Fruit fly (Drosophila melanogaster): Measurements from ENCODE around the gene CG11307.

CG11307 gene

DNA sequence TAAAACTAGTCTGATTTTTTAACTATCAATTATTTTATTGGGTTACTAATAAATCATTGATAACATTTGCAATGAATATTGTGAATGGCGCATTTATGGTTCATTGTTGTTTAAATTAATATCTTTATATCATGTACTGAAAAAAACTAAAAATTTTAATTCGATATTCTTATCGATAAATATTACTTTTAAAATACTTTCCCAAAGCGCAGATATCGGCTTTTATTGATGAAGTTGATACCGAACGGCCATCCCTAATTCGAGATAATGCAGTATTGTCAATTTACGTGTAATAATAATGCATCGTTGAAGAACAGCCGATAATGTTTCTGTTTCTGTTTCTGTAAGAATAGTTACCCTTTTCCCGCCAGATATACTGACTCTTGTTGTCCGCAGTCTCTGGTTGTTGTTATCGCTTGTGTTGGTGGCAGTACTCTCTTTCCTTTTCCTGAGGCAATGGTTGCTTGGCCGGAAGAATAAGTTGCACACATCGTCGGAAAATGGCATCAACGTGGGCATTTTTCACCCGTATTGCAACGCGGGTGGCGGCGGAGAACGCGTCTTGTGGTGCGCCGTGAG is 8.7 kb downstream of the CG11307 start:
- TF ChIP-seq tj (GFP tag; optimal IDR thresholded peaks at IDR 0.05) (peak; percentile 10), CG11617 (GFP tag; optimal IDR thresholded peaks at IDR 0.05) (no peak), CG7045 (GFP tag; optimal IDR thresholded peaks at IDR 0.05) (no peak), kay (GFP tag; ENCODE audit: borderline replicate concordance) (peak; percentile 76)

DNA sequence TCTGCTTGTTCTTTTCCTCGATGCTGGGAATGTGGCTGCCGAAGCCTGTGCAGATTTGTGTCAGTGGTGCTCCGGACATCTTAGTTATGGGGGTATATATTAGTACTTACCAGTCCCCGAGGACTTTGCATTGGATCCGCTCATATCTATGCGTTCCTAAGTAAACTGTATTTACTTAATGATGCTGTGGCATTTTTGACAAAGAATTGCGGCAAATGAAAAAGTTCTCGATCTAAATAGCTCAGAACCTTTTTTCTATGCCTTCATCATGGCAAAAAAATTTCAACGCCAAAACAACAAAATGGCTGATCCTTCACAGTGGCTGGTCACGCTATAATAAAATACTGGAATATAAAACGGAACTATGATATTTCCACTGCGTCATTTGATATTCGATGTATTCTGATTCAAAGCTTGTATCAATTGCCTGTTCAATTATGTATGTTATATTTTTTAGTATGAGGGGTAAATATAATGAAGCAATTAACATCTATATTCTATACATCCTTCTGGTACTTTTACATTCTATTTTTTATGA is 16.8 kb downstream of the CG11307 start, which contains the start of gene MED1:
MED1 (minus strand) TSS at position 295 of the 538 bp plus-strand sequence.
- TF ChIP-seq CG5204 (GFP tag; optimal IDR thresholded peaks at IDR 0.05) (no peak), CG7045 (GFP tag; optimal IDR thresholded peaks at IDR 0.05) (no peak), bab1 (GFP tag; optimal IDR thresholded peaks at IDR 0.05) (peak; percentile 16)

DNA sequence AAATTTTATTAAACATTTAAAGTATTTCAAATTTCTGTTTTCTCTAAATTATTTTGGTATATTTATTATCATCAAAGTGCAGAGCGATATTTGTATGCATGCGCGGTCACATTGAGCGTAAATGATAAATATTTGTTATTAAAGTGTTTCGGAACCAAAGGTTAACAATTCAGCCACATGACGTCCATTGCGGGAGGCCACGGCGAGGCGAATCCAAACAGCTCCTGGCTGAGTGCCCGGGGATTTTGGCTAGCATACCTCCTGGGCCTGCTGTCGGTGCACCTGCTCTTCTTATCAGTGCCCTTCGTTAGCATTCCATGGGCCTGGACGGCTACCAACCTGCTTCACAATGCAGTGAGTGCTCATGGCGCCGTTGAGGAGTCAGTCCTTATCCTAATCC is 17.8 kb downstream of the CG11307 start, which contains the start of gene ORMDL:
ORMDL (plus strand) TSS at position 98 of the 400 bp plus-strand sequence.
- no peak for TF ChIP-seq pad (GFP tag; optimal IDR thresholded peaks at IDR 0.05)
- no peak for TF ChIP-seq CG1620 (GFP tag; optimal IDR thresholded peaks at IDR 0.05)

- TF ChIP-seq kay (GFP tag; ENCODE audit: borderline replicate concordance) (no peak), CG14711 (tag; optimal IDR thresholded peaks at IDR 0.05) (no peak), Crg-1 (GFP tag; optimal IDR thresholded peaks at IDR 0.05) (no peak), CG1620 (GFP tag; optimal IDR thresholded peaks at IDR 0.05) (no peak), CG33017 (tag; optimal IDR thresholded peaks at IDR 0.05) (peak; percentile 8), CG12768 (GFP tag; optimal IDR thresholded peaks at IDR 0.05) (peak; percentile 65), CG5204 (GFP tag; optimal IDR thresholded peaks at IDR 0.05) (no peak), Clk (GFP tag; optimal IDR thresholded peaks at IDR 0.05) (no peak), cnc (optimal IDR thresholded peaks at IDR 0.05) (no peak), bab1 (GFP tag; optimal IDR thresholded peaks at IDR 0.05) (no peak), Mnt (GFP tag; optimal IDR thresholded peaks at IDR 0.05) (peak; percentile 37), ovo (GFP tag; optimal IDR thresholded peaks at IDR 0.05) (no peak), CG7045 (GFP tag; optimal IDR thresholded peaks at IDR 0.05) (peak; percentile 37), Hr96 (GFP tag; optimal IDR thresholded peaks at IDR 0.05) (no peak), toe (GFP tag; optimal IDR thresholded peaks at IDR 0.05) (no peak), tj (GFP tag; optimal IDR thresholded peaks at IDR 0.05) (no peak), cic (GFP tag; optimal IDR thresholded peaks at IDR 0.05) (peak; percentile 71), CG7101 (tag; optimal IDR thresholded peaks at IDR 0.05) (peak; percentile 17), pad (GFP tag; optimal IDR thresholded peaks at IDR 0.05) (peak; percentile 33), CG11617 (GFP tag; optimal IDR thresholded peaks at IDR 0.05) (no peak)
Measured at dm6 chr3L:21636265-21636993, 19.0 kb downstream of the CG11307 start, which contains the start of gene CG32444. CG32444 (plus strand) TSS chr3L:21636947.

DNA sequence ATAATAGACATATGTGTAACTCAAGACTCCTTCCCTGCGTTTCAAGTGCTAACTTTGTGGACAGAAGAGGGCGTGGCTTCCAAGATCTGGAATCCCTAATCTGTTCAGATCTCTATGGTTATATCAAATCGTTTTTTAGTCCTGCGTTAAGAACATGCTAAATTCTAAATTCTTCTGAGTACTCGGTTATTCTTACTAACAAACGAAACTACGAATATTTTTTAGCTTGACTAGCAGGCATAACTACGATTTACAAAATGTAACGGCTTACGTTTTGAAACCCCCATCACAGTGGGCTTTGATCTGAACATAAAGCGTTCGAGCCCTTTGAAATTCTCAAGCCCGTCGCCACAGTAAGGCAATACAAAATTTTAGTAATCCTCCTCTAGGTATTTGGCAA is 21.6 kb downstream of the CG11307 start, which contains the start of gene CG32445:
CG32445 (plus strand) TSS at position 301 of the 400 bp plus-strand sequence.
- TF ChIP-seq CG12768 (GFP tag; optimal IDR thresholded peaks at IDR 0.05) (no peak), cnc (optimal IDR thresholded peaks at IDR 0.05) (no peak), cic (GFP tag; optimal IDR thresholded peaks at IDR 0.05) (no peak), bab1 (GFP tag; optimal IDR thresholded peaks at IDR 0.05) (no peak), pad (GFP tag; optimal IDR thresholded peaks at IDR 0.05) (no peak), CG14711 (tag; optimal IDR thresholded peaks at IDR 0.05) (no peak), CG11617 (GFP tag; optimal IDR thresholded peaks at IDR 0.05) (no peak), Mnt (GFP tag; optimal IDR thresholded peaks at IDR 0.05) (no peak), kay (GFP tag; ENCODE audit: borderline replicate concordance) (no peak)

dm6 chr3L:21640815-21641214 is 23.4 kb downstream of the CG11307 start, which contains the start of gene Atox1:
Atox1 (plus strand) TSS chr3L:21640995.
- TF ChIP-seq CG33017 (tag; optimal IDR thresholded peaks at IDR 0.05): no peak
- peak; percentile 38 for TF ChIP-seq cic (GFP tag; optimal IDR thresholded peaks at IDR 0.05)
- TF ChIP-seq CG5204 (GFP tag; optimal IDR thresholded peaks at IDR 0.05): no peak
- no peak for TF ChIP-seq CG11617 (GFP tag; optimal IDR thresholded peaks at IDR 0.05)
- no peak for TF ChIP-seq ovo (GFP tag; optimal IDR thresholded peaks at IDR 0.05)
- no peak for TF ChIP-seq Clk (GFP tag; optimal IDR thresholded peaks at IDR 0.05)
- no peak for TF ChIP-seq cnc (optimal IDR thresholded peaks at IDR 0.05)
- no peak for TF ChIP-seq kay (GFP tag; ENCODE audit: borderline replicate concordance)
- no peak for TF ChIP-seq Mnt (GFP tag; optimal IDR thresholded peaks at IDR 0.05)
- TF ChIP-seq tj (GFP tag; optimal IDR thresholded peaks at IDR 0.05): no peak
- peak; percentile 9 for TF ChIP-seq CG7045 (GFP tag; optimal IDR thresholded peaks at IDR 0.05)
- no peak for TF ChIP-seq Hr96 (GFP tag; optimal IDR thresholded peaks at IDR 0.05)
- peak; percentile 35 for TF ChIP-seq toe (GFP tag; optimal IDR thresholded peaks at IDR 0.05)
- TF ChIP-seq pad (GFP tag; optimal IDR thresholded peaks at IDR 0.05): peak; percentile 29
- TF ChIP-seq CG12768 (GFP tag; optimal IDR thresholded peaks at IDR 0.05): peak; percentile 26
- peak; percentile 44 for TF ChIP-seq CG7101 (tag; optimal IDR thresholded peaks at IDR 0.05)
- peak; percentile 75 for TF ChIP-seq bab1 (GFP tag; optimal IDR thresholded peaks at IDR 0.05)
- TF ChIP-seq Crg-1 (GFP tag; optimal IDR thresholded peaks at IDR 0.05): peak; percentile 10
- TF ChIP-seq CG14711 (tag; optimal IDR thresholded peaks at IDR 0.05): peak; percentile 17
- TF ChIP-seq CG1620 (GFP tag; optimal IDR thresholded peaks at IDR 0.05): peak; percentile 33
